Worm (Caenorhabditis elegans): ENCODE results near the gene spp-8.

ce11 chrIV:8527598-8528012 is 46.1 kb downstream of the spp-8 start:
- TF ChIP-seq him-1 (tag; optimal IDR thresholded peaks at IDR 0.05) (no peak), W03F9.2 (tag; optimal IDR thresholded peaks at IDR 0.05) (peak; percentile 58)

Data from whole organism, L4/young adult.